Fruit fly (Drosophila melanogaster) Kc167 (cell line): Measurements from ENCODE around the gene pum.

Experiments
- Myc ChIP-seq: fragments of >200 bp; optimal IDR thresholded peaks from 2 replicates; lab custom pipeline; 2017; ENCODE audit warnings: missing external identifiers
- Sin3A ChIP-seq: fragments of >200 bp; optimal IDR thresholded peaks from 2 replicates; lab custom pipeline; 2018; ENCODE audit warnings: missing external identifiers
- h ChIP-seq: fragments of >200 bp; optimal IDR thresholded peaks from 3 replicates; lab custom pipeline; 2018; ENCODE audit warnings: missing external identifiers
- insv ChIP-seq: fragments of >200 bp; optimal IDR thresholded peaks from 3 replicates; lab custom pipeline; 2018; ENCODE audit warnings: missing external identifiers
- psq ChIP-seq: fragments of >200 bp; optimal IDR thresholded peaks from 2 replicates; lab custom pipeline; 2017; ENCODE audit warnings: missing external identifiers
- ttk ChIP-seq: sonication (Bioruptor generic); optimal IDR thresholded peaks from 2 replicates; lab custom pipeline; 2017; ENCODE audit warnings: missing external identifiers

The pum gene

DNA sequence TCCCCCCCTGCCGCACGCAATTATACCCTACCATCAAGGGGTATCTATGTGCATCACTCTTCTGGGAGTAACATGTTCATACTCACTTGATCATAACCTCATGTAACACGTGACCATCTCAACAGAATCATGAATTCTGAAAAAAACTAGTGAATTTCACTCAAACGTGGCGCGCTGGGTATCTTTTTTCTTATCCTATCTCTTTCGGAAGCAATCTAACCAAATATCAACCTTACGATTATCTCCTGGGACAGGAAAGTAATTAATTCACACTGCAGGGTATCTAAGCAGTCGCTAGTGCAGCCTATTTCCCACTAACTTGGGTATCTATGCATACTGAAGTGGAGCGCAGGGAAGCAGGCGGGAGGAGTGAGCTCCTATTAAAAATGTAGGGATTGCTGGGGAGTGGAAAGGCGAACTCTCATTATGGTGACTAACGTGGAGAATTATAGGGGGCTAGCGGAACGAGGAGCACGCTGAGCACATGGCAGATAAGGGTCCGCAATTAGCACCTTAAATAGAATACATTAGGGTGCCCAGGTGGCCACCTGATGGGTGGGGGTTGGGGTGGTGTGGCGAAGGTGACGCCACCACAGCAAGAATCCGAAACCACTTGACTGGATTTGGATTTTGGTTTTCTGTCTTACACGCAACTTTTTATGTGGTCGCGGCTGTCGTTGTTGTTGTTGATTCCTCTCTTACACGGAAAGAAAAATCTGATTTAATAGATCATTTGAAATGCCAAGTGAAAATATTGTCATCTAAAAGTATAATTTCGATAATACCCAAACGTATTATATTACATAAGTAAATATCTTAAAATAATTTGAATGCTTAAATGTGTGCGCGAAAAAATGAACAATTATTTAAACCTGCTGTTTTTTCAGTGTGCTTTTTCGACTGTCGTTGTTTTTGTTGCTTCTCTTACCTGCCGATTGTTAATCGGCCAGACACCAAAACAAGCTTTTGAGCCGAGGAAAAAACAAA, 182.1 kb downstream of the pum start:
- TF ChIP-seq h (lab: Kevin White, UChicago), result no peak
- no peak for TF ChIP-seq insv (lab: Kevin White, UChicago)
- no peak for TF ChIP-seq Sin3A (lab: Kevin White, UChicago)
- TF ChIP-seq Myc (lab: Kevin White, UChicago), result no peak
- no peak for TF ChIP-seq ttk (lab: Kevin White, UChicago)
- TF ChIP-seq psq (lab: Kevin White, UChicago), result no peak

DNA sequence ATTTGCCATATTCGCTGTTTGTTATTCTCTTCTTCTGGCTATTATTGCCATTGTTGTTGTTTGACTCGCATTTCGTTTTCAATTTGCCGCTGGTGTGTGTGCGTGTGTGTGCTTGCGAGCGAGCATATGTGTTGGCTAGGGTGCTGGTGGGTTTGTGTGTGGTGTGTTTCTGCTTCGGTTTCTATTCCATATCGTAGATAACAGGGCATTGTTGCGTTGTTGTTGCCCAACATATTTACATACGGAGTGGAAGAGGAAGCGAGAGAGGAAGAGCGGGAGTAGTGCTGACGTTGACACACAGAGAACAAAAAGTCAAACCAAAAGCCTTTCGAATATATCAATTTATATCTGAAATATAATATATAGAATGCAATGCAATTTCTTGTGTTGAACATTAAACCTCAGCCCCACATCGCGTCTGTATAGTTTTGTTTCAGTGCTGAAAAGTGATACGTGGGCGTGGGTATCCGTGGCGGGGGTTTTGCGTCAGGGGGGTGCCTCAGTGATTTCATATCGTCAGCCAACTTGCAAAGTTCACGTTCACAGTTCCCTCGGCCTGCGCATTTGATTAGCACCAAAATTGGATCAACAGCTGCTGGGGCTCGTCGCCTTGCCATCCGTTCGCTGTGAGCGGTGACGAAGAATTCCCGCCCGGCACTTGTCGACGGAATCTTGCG, 182.9 kb downstream of the pum start:
- no peak for TF ChIP-seq psq (lab: Kevin White, UChicago)
- TF ChIP-seq ttk (lab: Kevin White, UChicago), result no peak
- no peak for TF ChIP-seq Myc (lab: Kevin White, UChicago)
- TF ChIP-seq h (lab: Kevin White, UChicago), result no peak
- TF ChIP-seq insv (lab: Kevin White, UChicago), result no peak
- TF ChIP-seq Sin3A (lab: Kevin White, UChicago), result no peak

DNA sequence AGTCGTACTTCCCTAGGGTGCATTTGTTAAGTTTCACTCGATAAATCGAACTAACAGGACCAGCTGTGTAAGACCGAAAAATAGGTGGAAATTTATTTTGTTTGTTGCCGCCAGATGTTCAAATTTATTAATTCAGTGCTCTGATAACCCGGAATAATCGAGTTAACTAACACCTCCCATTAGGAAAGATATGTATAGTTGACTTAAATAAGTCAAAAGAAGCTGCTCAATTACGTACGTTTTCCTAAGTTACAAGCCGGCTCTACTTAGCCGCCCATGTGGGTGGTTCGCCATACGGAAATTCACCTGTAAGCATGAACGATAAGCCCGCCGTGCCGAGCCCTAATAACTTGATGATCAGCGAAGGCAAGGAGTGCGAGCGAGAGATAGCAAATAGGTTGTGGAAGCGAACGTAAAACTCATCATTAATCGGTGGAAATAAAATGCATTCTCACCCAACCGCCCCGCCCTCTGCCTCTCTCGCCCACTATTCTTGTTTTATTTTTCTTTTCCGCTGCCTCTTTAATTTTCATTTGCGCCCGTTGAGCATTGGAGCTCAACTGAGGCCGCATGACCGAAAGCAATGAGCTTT, 183.5 kb downstream of the pum start:
- TF ChIP-seq insv (lab: Kevin White, UChicago), result no peak
- TF ChIP-seq Sin3A (lab: Kevin White, UChicago), result no peak
- TF ChIP-seq ttk (lab: Kevin White, UChicago), result no peak
- TF ChIP-seq h (lab: Kevin White, UChicago), result no peak
- no peak for TF ChIP-seq psq (lab: Kevin White, UChicago)
- TF ChIP-seq Myc (lab: Kevin White, UChicago), result no peak

DNA sequence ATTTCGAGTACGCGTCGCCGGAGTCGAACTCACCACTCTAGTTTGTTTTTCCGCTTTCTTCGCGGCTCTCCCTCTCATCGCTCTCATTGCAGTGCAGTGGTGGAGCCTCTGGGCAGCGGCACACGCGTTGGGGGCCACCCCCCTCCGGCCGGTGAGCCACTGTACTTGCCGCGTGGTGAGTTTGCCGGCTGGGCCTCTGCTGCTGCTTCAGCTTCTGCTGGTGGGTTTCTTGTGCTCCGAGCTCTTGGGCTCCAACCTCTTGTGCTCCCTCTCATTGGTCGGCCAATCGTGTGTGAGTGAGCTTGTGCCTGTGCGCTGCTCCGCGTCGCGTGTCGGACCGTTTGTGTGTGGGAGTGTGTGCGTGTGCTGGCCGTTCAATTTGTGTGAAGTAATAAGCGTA, 184.5 kb downstream of the pum start:
- TF ChIP-seq insv (lab: Kevin White, UChicago) (no peak), h (lab: Kevin White, UChicago) (no peak), Myc (lab: Kevin White, UChicago) (no peak), ttk (lab: Kevin White, UChicago) (no peak), psq (lab: Kevin White, UChicago) (no peak), Sin3A (lab: Kevin White, UChicago) (no peak)

DNA sequence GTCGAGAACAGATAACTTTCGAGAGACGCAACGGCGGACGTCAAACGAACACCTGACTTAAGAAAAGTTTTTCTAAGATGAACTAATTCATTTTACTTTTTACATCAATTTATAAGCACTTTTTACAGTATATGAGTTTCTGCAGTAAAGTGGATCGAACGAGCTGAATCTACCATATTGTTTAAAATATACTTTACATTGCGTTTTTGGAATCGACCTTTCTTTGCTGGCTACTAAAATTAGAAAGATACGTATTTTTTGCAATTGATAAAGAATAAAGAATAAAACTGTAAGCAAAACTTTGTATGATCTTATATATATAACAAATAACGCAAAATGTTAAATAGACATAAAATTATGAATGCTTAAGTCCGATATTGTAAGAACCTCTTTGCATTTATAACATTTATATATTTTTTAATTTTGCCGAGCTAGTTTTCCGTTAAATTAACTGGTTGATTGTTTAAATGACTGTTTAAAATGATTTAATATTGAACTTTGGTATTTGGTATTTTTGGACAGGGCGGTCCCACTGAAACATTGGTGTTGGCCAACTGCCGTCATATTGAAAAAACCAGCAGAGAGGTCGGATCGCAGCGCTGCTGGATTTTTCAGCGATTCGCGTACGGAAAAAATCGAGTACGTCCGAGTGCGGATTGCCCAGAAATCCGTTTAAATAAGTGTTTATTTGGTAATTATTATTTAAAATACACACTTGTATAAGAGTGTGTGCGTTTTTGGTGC, 185.4 kb downstream of the pum start, which contains the start of gene Kdm2:
TSS of gene Kdm2 (plus strand) at position 559 of the 744 bp plus-strand sequence.
- no peak for TF ChIP-seq ttk (lab: Kevin White, UChicago)
- no peak for TF ChIP-seq h (lab: Kevin White, UChicago)
- TF ChIP-seq insv (lab: Kevin White, UChicago), result no peak
- no peak for TF ChIP-seq Myc (lab: Kevin White, UChicago)
- TF ChIP-seq Sin3A (lab: Kevin White, UChicago), result no peak
- TF ChIP-seq psq (lab: Kevin White, UChicago), result no peak

DNA sequence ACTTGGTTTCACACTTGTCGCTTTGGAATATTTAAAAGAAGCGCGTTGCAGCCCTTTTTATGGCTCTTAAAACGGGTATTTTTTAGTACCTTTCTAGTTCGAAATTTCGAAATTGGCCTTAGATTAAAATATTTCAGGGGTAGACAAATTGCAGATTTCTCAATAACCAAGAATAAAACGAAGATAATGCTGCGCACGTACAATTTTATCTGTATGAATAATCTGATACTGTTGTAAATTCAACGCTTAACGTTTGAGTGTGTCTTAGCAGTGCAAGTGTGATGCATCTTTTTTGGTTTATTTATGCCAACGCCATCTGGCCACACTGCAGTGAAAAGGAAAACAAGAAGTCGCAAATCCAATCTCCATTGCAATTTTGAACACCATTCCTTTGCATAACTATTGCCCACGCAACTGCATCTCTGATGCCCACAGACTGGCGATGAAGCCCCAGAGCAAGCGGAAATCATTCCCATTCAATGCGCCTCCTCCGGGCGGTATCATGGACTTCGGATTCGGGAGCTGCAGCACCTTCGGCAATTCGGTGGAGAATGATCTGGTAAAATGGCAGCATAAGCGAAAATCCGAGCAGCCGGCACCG, 186.9 kb downstream of the pum start, which contains the start of gene Nmdmc:
TSS of gene Nmdmc (minus strand) at position 37 of the 601 bp plus-strand sequence.
- TF ChIP-seq Myc (lab: Kevin White, UChicago) (no peak), Sin3A (lab: Kevin White, UChicago) (no peak), ttk (lab: Kevin White, UChicago) (no peak), h (lab: Kevin White, UChicago) (no peak), insv (lab: Kevin White, UChicago) (no peak), psq (lab: Kevin White, UChicago) (no peak)

DNA sequence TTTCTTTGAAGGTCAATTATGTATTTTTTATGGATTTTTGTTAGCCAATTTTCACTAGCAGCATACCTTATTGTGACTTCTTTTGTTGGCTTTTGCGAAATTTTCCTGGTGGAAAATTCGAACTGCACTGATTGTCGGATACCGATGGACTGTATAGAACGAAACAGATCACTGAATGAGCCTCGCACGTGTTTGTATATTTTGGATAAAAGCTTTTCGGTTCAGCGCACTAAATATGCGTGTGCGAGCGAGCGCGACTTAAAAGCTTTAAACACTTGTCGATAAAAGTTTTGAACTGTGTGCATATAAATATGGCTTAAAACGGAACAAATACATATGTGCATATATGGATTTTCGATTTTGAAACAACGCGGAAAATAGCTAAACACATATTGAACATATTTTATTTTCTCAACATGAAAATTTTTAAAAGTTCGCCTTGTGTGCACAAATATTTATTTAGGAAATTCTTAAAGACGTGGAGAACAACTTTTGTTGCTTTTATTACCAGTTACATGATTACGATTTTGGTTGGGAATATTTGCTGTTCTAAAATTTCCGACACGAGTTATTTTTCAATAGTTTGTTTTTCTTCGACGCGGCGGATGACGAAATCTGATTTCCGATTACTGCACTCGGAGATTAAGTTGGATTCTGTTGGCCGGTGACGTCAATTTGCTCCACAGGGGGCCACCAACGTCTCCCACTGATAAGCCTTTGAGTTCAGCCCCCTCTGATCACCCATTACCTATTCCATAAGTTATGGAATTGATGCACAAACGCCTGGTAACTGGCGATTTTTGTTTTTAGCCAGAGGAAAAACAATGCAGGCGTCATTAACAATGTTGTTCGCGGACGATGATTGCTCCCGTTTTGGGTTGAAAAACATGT, 188.1 kb downstream of the pum start:
- TF ChIP-seq ttk (lab: Kevin White, UChicago) (no peak), insv (lab: Kevin White, UChicago) (no peak), Myc (lab: Kevin White, UChicago) (no peak), Sin3A (lab: Kevin White, UChicago) (no peak), h (lab: Kevin White, UChicago) (no peak), psq (lab: Kevin White, UChicago) (no peak)

DNA sequence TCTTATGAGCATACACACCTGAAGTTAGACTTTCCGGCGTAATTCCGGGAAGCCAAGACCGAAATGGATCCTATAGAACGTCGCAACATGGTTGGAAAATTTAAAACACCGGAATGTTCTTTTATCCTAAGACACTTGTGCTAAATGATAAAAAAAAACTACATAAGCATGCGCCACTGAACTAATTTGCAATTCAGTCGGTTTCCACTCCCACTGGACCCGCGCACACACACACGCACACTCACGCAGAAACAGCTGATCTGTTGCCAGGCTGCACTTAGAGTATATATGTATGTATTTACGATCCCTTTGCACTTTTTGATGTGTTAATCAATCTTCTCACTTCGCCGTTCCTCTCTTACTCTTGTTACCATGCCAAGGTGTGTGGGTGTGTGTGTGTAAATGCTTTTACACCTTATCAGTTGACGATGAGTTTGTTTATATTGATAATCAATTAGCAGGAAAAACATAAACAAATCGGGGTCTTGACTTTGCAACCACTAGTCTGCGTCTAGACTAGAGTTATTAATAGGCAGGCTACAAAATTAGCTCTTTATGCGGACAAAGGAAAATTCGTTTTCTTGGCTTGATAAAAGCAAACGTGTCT, 188.9 kb downstream of the pum start, which contains the start of gene Mst85C:
TSS of gene Mst85C (plus strand) at position 180 of the 607 bp plus-strand sequence.
- TF ChIP-seq ttk (lab: Kevin White, UChicago) (no peak), h (lab: Kevin White, UChicago) (no peak), Sin3A (lab: Kevin White, UChicago) (no peak), Myc (lab: Kevin White, UChicago) (no peak), psq (lab: Kevin White, UChicago) (no peak), insv (lab: Kevin White, UChicago) (no peak)
